Worm (Caenorhabditis elegans) whole organism, L1 larva: ENCODE data around the gene nspb-12.

Experiments
- C04F5.9 ChIP-seq: sonication (generic microtip); optimal IDR thresholded peaks from 2 replicates; lab custom pipeline; 2016; ENCODE audit warnings: missing genetic modification characterization, missing compliant biosample characterization
- C34B4.2 ChIP-seq: sonication (generic microtip); optimal IDR thresholded peaks from 2 replicates; lab custom pipeline; 2017; ENCODE audit warnings: mild to moderate bottlenecking, missing genetic modification characterization, missing compliant biosample characterization
- alr-1 ChIP-seq: fragments of 200-800 bp; sonication (Bioruptor generic); optimal IDR thresholded peaks from 2 replicates; lab custom pipeline; 2018; ENCODE audit warnings: borderline replicate concordance, mild to moderate bottlenecking, missing genetic modification characterization, missing compliant biosample characterization
- ama-1 ChIP-seq: fragments of 150-350 bp; optimal IDR thresholded peaks from 2 replicates; lab custom pipeline; 2014
- blmp-1 ChIP-seq: fragments of 150-350 bp; optimal IDR thresholded peaks from 2 replicates; lab custom pipeline; 2014; ENCODE audit warnings: missing biosample characterization, missing genetic modification characterization
- ceh-8 ChIP-seq: fragments of 200-800 bp; sonication (Bioruptor generic); optimal IDR thresholded peaks from 2 replicates; lab custom pipeline; 2018; ENCODE audit warnings: mild to moderate bottlenecking, missing genetic modification characterization, moderate library complexity, missing compliant biosample characterization
- ces-1 ChIP-seq: fragments of 150-350 bp; optimal IDR thresholded peaks from 2 replicates; lab custom pipeline; 2014; ENCODE audit warnings: missing biosample characterization, missing genetic modification reagents, missing genetic modification characterization
- dpl-1 ChIP-seq, 3 experiments: fragments of 150-350 bp in 2 of 3; sonication (generic microtip) in 1 of 3; optimal IDR thresholded peaks; 2 replicates each; lab custom pipeline; 2014 to 2017; ENCODE audit warnings: missing biosample characterization in 3 of 3, missing genetic modification characterization in 3 of 3, missing genetic modification reagents in 3 of 3
- dsc-1 ChIP-seq: sonication (generic microtip); optimal IDR thresholded peaks from 2 replicates; lab custom pipeline; 2016; ENCODE audit warnings: mild to moderate bottlenecking, missing genetic modification characterization, missing compliant biosample characterization
- efl-1 ChIP-seq, 4 experiments: fragments of 150-350 bp; optimal IDR thresholded peaks in 3 of 4; peaks in 1 of 4; 1 replicate in 1 of 4; 2 replicates in 3 of 4; lab custom pipeline; 2014; ENCODE audit warnings: missing biosample characterization in 2 of 4, missing genetic modification characterization in 2 of 4, missing genetic modification reagents in 2 of 4
- efl-3 ChIP-seq: fragments of 200-800 bp; sonication (Bioruptor generic); optimal IDR thresholded peaks from 2 replicates; lab custom pipeline; 2018; ENCODE audit warnings: mild to moderate bottlenecking, missing genetic modification characterization, missing compliant biosample characterization
- egl-13 ChIP-seq: sonication (generic microtip); optimal IDR thresholded peaks from 2 replicates; lab custom pipeline; 2016; ENCODE audit warnings: missing genotype, missing genetic modification reagents, missing genetic modification characterization, missing compliant biosample characterization
- egl-27 ChIP-seq, 2 experiments: fragments of 150-350 bp in 1 of 2; sonication (generic microtip); optimal IDR thresholded peaks; 3 replicates each; lab custom pipeline; 2017 to 2018; ENCODE audit warnings: missing biosample characterization in 2 of 2, missing genetic modification characterization in 2 of 2, missing genetic modification reagents in 2 of 2
- ets-5 ChIP-seq: fragments of 200-800 bp; sonication (Bioruptor generic); IDR thresholded peaks from 2 replicates; pipeline ENCODE4 v1.3.6; 2022; ENCODE audit warnings: missing genetic modification characterization, missing compliant biosample characterization
- fkh-10 ChIP-seq: sonication (generic microtip); optimal IDR thresholded peaks from 2 replicates; lab custom pipeline; 2017; ENCODE audit warnings: missing biosample characterization, missing genetic modification reagents, missing genetic modification characterization
- fkh-4 ChIP-seq: sonication (generic microtip); optimal IDR thresholded peaks from 2 replicates; lab custom pipeline; 2016; ENCODE audit warnings: missing compliant biosample characterization, missing genetic modification characterization, borderline replicate concordance
- fkh-8 ChIP-seq: sonication (generic microtip); optimal IDR thresholded peaks from 2 replicates; lab custom pipeline; 2016; ENCODE audit warnings: mild to moderate bottlenecking, missing genetic modification characterization, missing compliant biosample characterization
- fos-1 ChIP-seq: fragments of 150-350 bp; optimal IDR thresholded peaks from 2 replicates; lab custom pipeline; 2014; ENCODE audit warnings: missing biosample characterization, missing genetic modification characterization
- grh-1 ChIP-seq: fragments of 200-800 bp; sonication (Bioruptor generic); IDR thresholded peaks from 2 replicates; pipeline ENCODE4 v1.3.6; 2022; ENCODE audit warnings: missing genetic modification reagents, missing genetic modification characterization, missing compliant biosample characterization
- hlh-17 ChIP-seq: fragments of 200-800 bp; sonication (Bioruptor generic); optimal IDR thresholded peaks from 2 replicates; lab custom pipeline; 2018; ENCODE audit warnings: missing genetic modification characterization, mild to moderate bottlenecking, missing compliant biosample characterization, moderate library complexity, borderline replicate concordance
- hpl-2 ChIP-seq: fragments of 150-350 bp; optimal IDR thresholded peaks from 2 replicates; lab custom pipeline; 2014; ENCODE audit warnings: missing biosample characterization, missing genetic modification reagents, missing genetic modification characterization
- jun-1 ChIP-seq: fragments of 150-350 bp; optimal IDR thresholded peaks from 2 replicates; lab custom pipeline; 2014; ENCODE audit warnings: missing biosample characterization, missing genetic modification reagents, missing genetic modification characterization
- lin-14 ChIP-seq: fragments of 200-800 bp; sonication (Bioruptor generic); optimal IDR thresholded peaks from 2 replicates; lab custom pipeline; 2018; ENCODE audit warnings: mild to moderate bottlenecking, missing genetic modification characterization, moderate library complexity, missing compliant biosample characterization
- lin-15B ChIP-seq: fragments of 150-350 bp; sonication (generic microtip); optimal IDR thresholded peaks from 3 replicates; lab custom pipeline; 2014; ENCODE audit warnings: missing biosample characterization, missing genetic modification characterization
- lin-35 ChIP-seq, 2 experiments: fragments of 150-350 bp; optimal IDR thresholded peaks; 2 replicates each; lab custom pipeline; 2014; ENCODE audit warnings: missing biosample characterization in 2 of 2, missing genetic modification characterization in 2 of 2, missing genetic modification reagents in 2 of 2
- lin-39 ChIP-seq: fragments of 150-350 bp; optimal IDR thresholded peaks from 2 replicates; lab custom pipeline; 2014; ENCODE audit warnings: missing biosample characterization, missing genetic modification reagents, missing genetic modification characterization
- lsy-2 ChIP-seq, 2 experiments: fragments of 150-350 bp; optimal IDR thresholded peaks; 2 replicates each; lab custom pipeline; 2014; ENCODE audit warnings: missing biosample characterization in 2 of 2, missing genetic modification characterization in 2 of 2
- mab-9 ChIP-seq: fragments of 200-800 bp; sonication (Bioruptor generic); IDR thresholded peaks from 2 replicates; pipeline ENCODE4 v1.3.6; 2022; ENCODE audit warnings: missing genetic modification reagents, missing genetic modification characterization, missing compliant biosample characterization
- mdl-1 ChIP-seq, 2 experiments: fragments of 150-350 bp; optimal IDR thresholded peaks; 2 replicates each; lab custom pipeline; 2014 to 2017; ENCODE audit warnings: missing biosample characterization in 2 of 2, missing genetic modification characterization in 2 of 2, inconsistent platforms in 1 of 2
- mef-2 ChIP-seq: fragments of 150-350 bp; optimal IDR thresholded peaks from 2 replicates; lab custom pipeline; 2014; ENCODE audit warnings: missing biosample characterization, missing genetic modification characterization
- mep-1 ChIP-seq: fragments of 150-350 bp; optimal IDR thresholded peaks from 2 replicates; lab custom pipeline; 2014; ENCODE audit warnings: missing biosample characterization, missing genetic modification characterization
- nhr-11 ChIP-seq: fragments of 150-350 bp; optimal IDR thresholded peaks from 2 replicates; lab custom pipeline; 2014; ENCODE audit warnings: missing biosample characterization, missing genetic modification characterization
- nhr-20 ChIP-seq: sonication (generic microtip); optimal IDR thresholded peaks from 2 replicates; lab custom pipeline; 2016; ENCODE audit warnings: mild to moderate bottlenecking, missing genetic modification characterization, missing compliant biosample characterization
- nhr-47 ChIP-seq: sonication (generic microtip); optimal IDR thresholded peaks from 2 replicates; lab custom pipeline; 2016; ENCODE audit warnings: mild to moderate bottlenecking, missing genetic modification characterization, moderate library complexity, missing compliant biosample characterization
- nhr-77 ChIP-seq: fragments of 150-350 bp; optimal IDR thresholded peaks from 2 replicates; lab custom pipeline; 2014; ENCODE audit warnings: missing biosample characterization, missing genetic modification characterization
- nhr-84 ChIP-seq: sonication (generic microtip); optimal IDR thresholded peaks from 2 replicates; lab custom pipeline; 2017; ENCODE audit warnings: missing biosample characterization, missing genetic modification characterization
- nhr-85 ChIP-seq: sonication (generic microtip); peaks from one replicate; lab custom pipeline; 2016; ENCODE audit warnings: missing genetic modification characterization, inconsistent platforms, missing compliant biosample characterization
- nhr-90 ChIP-seq: sonication (generic microtip); optimal IDR thresholded peaks from 2 replicates; lab custom pipeline; 2016; ENCODE audit warnings: mild to moderate bottlenecking, missing genetic modification characterization, missing compliant biosample characterization; ENCODE audit not compliant: poor library complexity
- pag-3 ChIP-seq: sonication (generic microtip); optimal IDR thresholded peaks from 2 replicates; lab custom pipeline; 2017; ENCODE audit warnings: missing genetic modification characterization, mild to moderate bottlenecking, missing compliant biosample characterization, antibody characterized with exemption, borderline replicate concordance; ENCODE audit not compliant: insufficient read depth
- pax-3 ChIP-seq: fragments of 200-800 bp; sonication (Bioruptor generic); optimal IDR thresholded peaks from 2 replicates; lab custom pipeline; 2018; ENCODE audit warnings: mild to moderate bottlenecking, missing genetic modification characterization, moderate library complexity, missing compliant biosample characterization
- rnt-1 ChIP-seq: sonication (generic microtip); optimal IDR thresholded peaks from 2 replicates; lab custom pipeline; 2016; ENCODE audit warnings: mild to moderate bottlenecking, missing genetic modification characterization, moderate library complexity, missing compliant biosample characterization
- snpc-4 ChIP-seq: fragments of 150-350 bp; optimal IDR thresholded peaks from 2 replicates; lab custom pipeline; 2014; ENCODE audit warnings: missing biosample characterization, missing genetic modification characterization
- snu-23 ChIP-seq: sonication (generic microtip); optimal IDR thresholded peaks from 2 replicates; lab custom pipeline; 2016; ENCODE audit warnings: missing genetic modification characterization, missing compliant biosample characterization
- sox-4 ChIP-seq: sonication (generic microtip); optimal IDR thresholded peaks from 2 replicates; lab custom pipeline; 2016; ENCODE audit warnings: missing genetic modification characterization, missing compliant biosample characterization
- sup-37 ChIP-seq: fragments of 200-800 bp; sonication (Bioruptor generic); optimal IDR thresholded peaks from 2 replicates; lab custom pipeline; 2018; ENCODE audit warnings: mild to moderate bottlenecking, missing genetic modification characterization, missing compliant biosample characterization
- tbx-2 ChIP-seq: sonication (generic microtip); optimal IDR thresholded peaks from 2 replicates; lab custom pipeline; 2016; ENCODE audit warnings: missing genetic modification characterization, missing compliant biosample characterization
- tlp-1 ChIP-seq: fragments of 150-350 bp; optimal IDR thresholded peaks from 2 replicates; lab custom pipeline; 2014; ENCODE audit warnings: missing biosample characterization, missing genetic modification characterization
- unc-30 ChIP-seq: sonication (generic microtip); optimal IDR thresholded peaks from 2 replicates; lab custom pipeline; 2017; ENCODE audit warnings: missing biosample characterization, missing genetic modification characterization
- unc-62 ChIP-seq: fragments of 150-350 bp; optimal IDR thresholded peaks from 2 replicates; lab custom pipeline; 2014; ENCODE audit warnings: missing biosample characterization, missing genetic modification reagents, missing genetic modification characterization
- xbp-1 ChIP-seq: sonication (generic microtip); optimal IDR thresholded peaks from 2 replicates; lab custom pipeline; 2016; ENCODE audit warnings: missing genetic modification characterization, missing compliant biosample characterization
- zip-4 ChIP-seq: fragments of 200-800 bp; sonication (Bioruptor generic); optimal IDR thresholded peaks from 2 replicates; lab custom pipeline; 2018; ENCODE audit warnings: mild to moderate bottlenecking, missing genetic modification characterization, moderate library complexity, missing compliant biosample characterization

Gene nspb-12

DNA sequence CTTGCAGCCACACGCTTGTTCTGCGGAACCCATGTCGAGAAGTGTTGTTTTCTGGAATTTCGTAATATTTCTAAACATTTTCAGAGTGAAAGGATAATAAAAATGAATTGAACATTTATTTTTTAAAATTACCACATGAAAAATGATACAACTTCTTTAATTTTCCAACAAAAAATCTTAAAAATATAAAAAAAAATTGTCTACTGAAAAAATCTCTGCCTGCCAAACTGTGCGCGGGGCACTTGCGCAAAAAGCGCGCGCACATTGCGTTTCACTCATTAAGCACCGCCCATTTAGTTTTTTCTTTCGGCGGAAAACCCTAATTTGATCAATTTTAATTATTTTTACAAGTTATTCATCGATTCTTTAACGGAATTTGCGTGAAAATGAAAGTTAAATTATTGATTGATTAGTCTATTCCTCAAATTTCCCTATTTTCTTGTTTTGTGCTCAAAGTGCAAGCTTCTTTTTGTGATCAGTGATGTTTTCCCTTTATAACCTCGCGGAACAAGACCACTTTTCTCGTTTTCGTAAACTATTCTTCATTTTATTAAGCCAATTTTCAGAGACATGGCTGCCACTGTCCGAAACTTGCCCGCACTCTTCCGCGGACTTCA lies 13.6 kb downstream of the nspb-12 start, which contains the start of the genes nmad-1 and hach-1 (continued):
- TF ChIP-seq fos-1 (tag; lab: Kevin White, UChicago) (no peak), pag-3 (tag; lab: Kevin White, UChicago) (no peak), tlp-1 (no peak), zip-4 (peak; percentile 58), C34B4.2 (tag; lab: Kevin White, UChicago) (no peak), mab-9 (GFP tag; lab: Robert Waterston, UW) (no peak), ets-5 (no peak), C04F5.9 (tag; lab: Kevin White, UChicago) (peak; percentile 27), snu-23 (GFP tag; lab: Kevin White, UChicago) (peak; percentile 89), nhr-77 (no peak), lsy-2 (tag; optimal IDR thresholded peaks at IDR 0.05; lab: Kevin White, UChicago) (peak; percentile 69 to 73), lin-39 (tag; lab: Kevin White, UChicago) (peak; percentile 69), jun-1 (no peak), egl-27 (tag; optimal IDR thresholded peaks at IDR 0.05; lab: Kevin White, UChicago) (no peak), ama-1 (no peak), dpl-1 (GFP tag; optimal IDR thresholded peaks at IDR 0.05; lab: Kevin White, UChicago) (peak; percentile 50 to 67 (median 58)), nhr-11 (tag; lab: Kevin White, UChicago) (no peak), unc-62 (no peak), lin-14 (GFP tag; lab: Kevin White, UChicago) (peak; percentile 81), nhr-20 (tag; lab: Kevin White, UChicago) (peak; percentile 90), sup-37 (GFP tag; lab: Kevin White, UChicago) (no peak), mef-2 (no peak), sox-4 (tag; lab: Kevin White, UChicago) (peak; percentile 59), nhr-47 (peak; percentile 80), rnt-1 (tag; lab: Kevin White, UChicago) (peak; percentile 83), efl-1 (optimal IDR thresholded peaks at IDR 0.05; lab: Kevin White, UChicago) (peak; percentile 56 to 74), efl-1 (GFP tag; optimal IDR thresholded peaks at IDR 0.05 in 1 of 2; lab: Kevin White, UChicago) (peak; percentile 46 to 97), dsc-1 (peak; percentile 90), unc-30 (tag; lab: Kevin White, UChicago) (no peak), pax-3 (tag; lab: Kevin White, UChicago) (no peak), mep-1 (tag; lab: Kevin White, UChicago) (peak; percentile 75), alr-1 (no peak), fkh-10 (no peak), mdl-1 (tag; optimal IDR thresholded peaks at IDR 0.05; lab: Kevin White, UChicago) (peak in 1 of 2 experiments; percentile 43), xbp-1 (tag; lab: Kevin White, UChicago) (peak; percentile 82), nhr-90 (tag; lab: Kevin White, UChicago) (peak; percentile 78), lin-35 (GFP tag; optimal IDR thresholded peaks at IDR 0.05; lab: Kevin White, UChicago) (peak; percentile 44 to 64), ces-1 (GFP tag; lab: Kevin White, UChicago) (no peak), grh-1 (peak; percentile 52; the same call in 1 of the 2 replicates), efl-3 (no peak), egl-13 (tag; lab: Kevin White, UChicago) (peak; percentile 70), tbx-2 (peak; percentile 72), hpl-2 (GFP tag; lab: Kevin White, UChicago) (no peak), lin-15B (tag; lab: Kevin White, UChicago) (peak; percentile 32), nhr-84 (tag; lab: Kevin White, UChicago) (no peak), ceh-8 (peak; percentile 74), blmp-1 (peak; percentile 43), hlh-17 (GFP tag; lab: Kevin White, UChicago) (no peak), fkh-4 (tag; lab: Kevin White, UChicago) (peak; percentile 17), snpc-4 (tag; lab: Kevin White, UChicago) (peak; percentile 75), fkh-8 (tag; lab: Kevin White, UChicago) (peak; percentile 23), nhr-85 (tag; lab: Kevin White, UChicago) (peak; percentile 89)
